Fruit fly (Drosophila melanogaster) whole organism, embryonic: ENCODE measurements around the gene tst.
A peak's percentile ranks its signal among the peaks of the same experiment; 100 is the strongest.

Experiments used
- Awh ChIP-seq: fragments of 200-800 bp; sonication (Bioruptor generic); IDR thresholded peaks from 2 replicates; pipeline ENCODE4, ENCODE4 v1.3.6; 2022; ENCODE audit warnings: missing biosample characterization, missing genetic modification characterization
- B-H2 ChIP-seq: fragments of 200-800 bp; sonication (Bioruptor generic); optimal IDR thresholded peaks from 2 replicates; lab custom pipeline; 2018; ENCODE audit warnings: missing biosample characterization, mild to moderate bottlenecking, missing genetic modification characterization
- BEAF-32 ChIP-seq: fragments of 200-800 bp; sonication (Bioruptor generic); optimal IDR thresholded peaks from 3 replicates; lab custom pipeline; 2017; ENCODE audit warnings: missing biosample characterization, missing genetic modification characterization, mild to moderate bottlenecking, moderate library complexity, missing genetic modification reagents
- Blimp-1 ChIP-seq: fragments of 200-800 bp; sonication (Bioruptor generic); optimal IDR thresholded peaks from 3 replicates; lab custom pipeline; 2018; ENCODE audit warnings: missing biosample characterization, missing genetic modification characterization, mild to moderate bottlenecking, moderate library complexity, missing genetic modification reagents
- CG11696 ChIP-seq: fragments of 200-800 bp; sonication (Bioruptor generic); IDR thresholded peaks from 2 replicates; pipeline ENCODE4 v1.3.6; 2022; ENCODE audit warnings: missing biosample characterization, missing genetic modification characterization
- CG12942 ChIP-seq: fragments of 200-800 bp; sonication (Bioruptor generic); optimal IDR thresholded peaks from 3 replicates; lab custom pipeline; 2016; ENCODE audit warnings: missing biosample characterization, missing genetic modification characterization
- CG13287 ChIP-seq: fragments of 200-800 bp; sonication (Bioruptor generic); IDR thresholded peaks from 2 replicates; pipeline ENCODE4 v1.3.6; 2022; ENCODE audit warnings: missing biosample characterization, missing genetic modification characterization; ENCODE audit not compliant: partially characterized antibody
- CG14014 ChIP-seq: fragments of 200-800 bp; sonication (Bioruptor generic); IDR thresholded peaks from 2 replicates; pipeline ENCODE4 v1.3.6; 2022; ENCODE audit warnings: missing biosample characterization, missing genetic modification characterization
- CG1603 ChIP-seq: fragments of 200-800 bp; sonication (Bioruptor generic); optimal IDR thresholded peaks from 2 replicates; lab custom pipeline; 2019; ENCODE audit warnings: missing biosample characterization, mild to moderate bottlenecking, missing genetic modification characterization, moderate library complexity
- CG2116 ChIP-seq: fragments of 200-800 bp; sonication (Bioruptor generic); optimal IDR thresholded peaks from 3 replicates; lab custom pipeline; 2018; ENCODE audit warnings: missing biosample characterization, mild to moderate bottlenecking, missing genetic modification characterization
- CG2202 ChIP-seq: fragments of 200-800 bp; sonication (Bioruptor generic); optimal IDR thresholded peaks from 2 replicates; lab custom pipeline; 2018; ENCODE audit warnings: missing biosample characterization, mild to moderate bottlenecking, missing genetic modification characterization
- CG30403 ChIP-seq: fragments of 200-800 bp; sonication (Bioruptor generic); optimal IDR thresholded peaks from 3 replicates; lab custom pipeline; 2016; ENCODE audit warnings: missing biosample characterization, missing genetic modification characterization
- CG31388 ChIP-seq: fragments of 200-800 bp; sonication (Bioruptor generic); optimal IDR thresholded peaks from 2 replicates; lab custom pipeline; 2016; ENCODE audit warnings: missing biosample characterization, missing genetic modification characterization
- CG42726 ChIP-seq: fragments of 200-800 bp; sonication (Bioruptor generic); IDR thresholded peaks from 2 replicates; pipeline ENCODE4 v1.3.6; 2022; ENCODE audit warnings: missing biosample characterization, missing genetic modification characterization; ENCODE audit not compliant: partially characterized antibody
- CG4328 ChIP-seq: fragments of 200-800 bp; sonication (Bioruptor generic); optimal IDR thresholded peaks from 3 replicates; lab custom pipeline; 2017; ENCODE audit warnings: missing biosample characterization, missing genetic modification reagents, missing genetic modification characterization
- CG5953 ChIP-seq: fragments of 200-800 bp; sonication (Bioruptor generic); IDR thresholded peaks from 2 replicates; pipeline ENCODE4 v1.3.6; 2022; ENCODE audit warnings: missing biosample characterization, missing genetic modification characterization
- CG8944 ChIP-seq: fragments of 200-800 bp; sonication (Bioruptor generic); optimal IDR thresholded peaks from 3 replicates; lab custom pipeline; 2016; ENCODE audit warnings: missing biosample characterization, missing genetic modification characterization
- CG9817 ChIP-seq: fragments of 200-800 bp; sonication (Bioruptor generic); optimal IDR thresholded peaks from 2 replicates; lab custom pipeline; 2018; ENCODE audit warnings: missing biosample characterization, mild to moderate bottlenecking, missing genetic modification characterization, moderate library complexity
- CrebB ChIP-seq: fragments of 200-800 bp; sonication (Bioruptor generic); optimal IDR thresholded peaks from 3 replicates; lab custom pipeline; 2018; ENCODE audit warnings: missing biosample characterization, mild to moderate bottlenecking, missing genetic modification characterization
- Dbx ChIP-seq: fragments of 200-800 bp; sonication (Bioruptor generic); IDR thresholded peaks from 3 replicates; pipeline ENCODE4 v1.3.6; 2022; ENCODE audit warnings: missing biosample characterization, missing genetic modification characterization
- Doc2 ChIP-seq: fragments of 200-800 bp; sonication (Bioruptor generic); IDR thresholded peaks from 2 replicates; pipeline ENCODE4 v1.3.6; 2022; ENCODE audit warnings: missing biosample characterization, missing genetic modification characterization
- Six4 ChIP-seq: fragments of 200-800 bp; sonication (Bioruptor generic); optimal IDR thresholded peaks from 2 replicates; lab custom pipeline; 2016; ENCODE audit warnings: missing biosample characterization, missing genetic modification characterization
- Stat92E ChIP-seq, 3 experiments: fragments of >200 bp in 2 of 3; fragments of 200-800 bp in 1 of 3; sonication (Bioruptor generic) in 1 of 3; optimal IDR thresholded peaks; 2 replicates each; lab custom pipeline; 2017 to 2019; ENCODE audit warnings: missing biosample characterization in 3 of 3, missing genetic modification characterization in 3 of 3, mild to moderate bottlenecking in 1 of 3, moderate library complexity in 1 of 3
- Xbp1 ChIP-seq: fragments of 200-800 bp; sonication (Bioruptor generic); optimal IDR thresholded peaks from 3 replicates; lab custom pipeline; 2016; ENCODE audit warnings: missing biosample characterization, mild to moderate bottlenecking, missing genetic modification characterization
- al ChIP-seq: fragments of 200-800 bp; sonication (Bioruptor generic); IDR thresholded peaks from 2 replicates; pipeline ENCODE4 v1.3.6; 2022; ENCODE audit warnings: missing biosample characterization, missing genetic modification characterization
- aop ChIP-seq: fragments of 200-800 bp; sonication (Bioruptor generic); IDR thresholded peaks from 2 replicates; pipeline ENCODE4 v1.3.6; 2022; ENCODE audit warnings: missing biosample characterization, missing genetic modification characterization
- bcd ChIP-seq: fragments of 200-800 bp; sonication (Bioruptor generic); optimal IDR thresholded peaks from 2 replicates; lab custom pipeline; 2017; ENCODE audit warnings: missing biosample characterization, mild to moderate bottlenecking, missing genetic modification characterization
- bowl ChIP-seq: fragments of 200-800 bp; sonication (Bioruptor generic); IDR thresholded peaks from 2 replicates; pipeline ENCODE4 v1.3.6; 2022; ENCODE audit warnings: missing biosample characterization, missing genetic modification characterization
- crc ChIP-seq: fragments of 200-800 bp; sonication (Bioruptor generic); optimal IDR thresholded peaks from 2 replicates; lab custom pipeline; 2016; ENCODE audit warnings: missing biosample characterization, missing genetic modification characterization
- dan ChIP-seq: fragments of 200-800 bp; sonication (Bioruptor generic); IDR thresholded peaks from 2 replicates; pipeline ENCODE4 v1.3.6; 2022; ENCODE audit warnings: missing biosample characterization, missing genetic modification characterization
- danr ChIP-seq: fragments of 200-800 bp; sonication (Bioruptor generic); IDR thresholded peaks from 2 replicates; pipeline ENCODE4 v1.3.6; 2022; ENCODE audit warnings: missing biosample characterization, missing genetic modification characterization
- dmrt99B ChIP-seq: fragments of 200-800 bp; sonication (Bioruptor generic); optimal IDR thresholded peaks from 2 replicates; lab custom pipeline; 2018; ENCODE audit warnings: missing biosample characterization, mild to moderate bottlenecking, missing genetic modification characterization, moderate library complexity
- exex ChIP-seq: fragments of 200-800 bp; sonication (Bioruptor generic); optimal IDR thresholded peaks from 4 replicates; lab custom pipeline; 2018; ENCODE audit warnings: missing biosample characterization, mild to moderate bottlenecking, missing genetic modification characterization, moderate library complexity
- gsb ChIP-seq: fragments of 200-800 bp; sonication (Bioruptor generic); IDR thresholded peaks from 2 replicates; pipeline ENCODE4 v1.3.6; 2022; ENCODE audit warnings: missing biosample characterization, missing genetic modification characterization
- ham ChIP-seq: fragments of 200-800 bp; sonication (Bioruptor generic); IDR thresholded peaks from 2 replicates; pipeline ENCODE4 v1.3.6; 2022; ENCODE audit warnings: missing biosample characterization, missing genetic modification characterization
- hb ChIP-seq: fragments of 200-800 bp; sonication (Bioruptor generic); IDR thresholded peaks from 3 replicates; pipeline ENCODE4 v1.3.6; 2022; ENCODE audit warnings: missing biosample characterization, missing genetic modification characterization; ENCODE audit not compliant: partially characterized antibody
- hkb ChIP-seq, 2 experiments: fragments of 200-800 bp in 1 of 2; fragments of >200 bp in 1 of 2; sonication (Bioruptor generic) in 1 of 2; IDR thresholded peaks in 1 of 2; optimal IDR thresholded peaks in 1 of 2; 2 replicates each; pipeline versions ENCODE4 v1.3.6 to Lab custom; 2017 to 2022; ENCODE audit warnings: missing biosample characterization in 1 of 2, missing genetic modification characterization in 1 of 2
- ken ChIP-seq: fragments of 200-800 bp; sonication (Bioruptor generic); IDR thresholded peaks from 3 replicates; pipeline ENCODE4 v1.3.6; 2022; ENCODE audit warnings: missing biosample characterization, missing genetic modification characterization
- knrl ChIP-seq: fragments of 200-800 bp; sonication (Bioruptor generic); IDR thresholded peaks from 3 replicates; pipeline ENCODE4 v1.3.6; 2022; ENCODE audit warnings: missing biosample characterization, missing genetic modification characterization; ENCODE audit not compliant: partially characterized antibody
- lov ChIP-seq, 2 experiments: fragments of 200-800 bp in 1 of 2; fragments of >200 bp in 1 of 2; sonication (Bioruptor generic) in 1 of 2; IDR thresholded peaks in 1 of 2; optimal IDR thresholded peaks in 1 of 2; 2 replicates in 1 of 2; 3 replicates in 1 of 2; pipeline versions ENCODE4 v1.3.6 to Lab custom; 2017 to 2022; ENCODE audit warnings: missing biosample characterization in 1 of 2, missing genetic modification characterization in 1 of 2
- maf-S ChIP-seq: fragments of 200-800 bp; sonication (Bioruptor generic); optimal IDR thresholded peaks from 2 replicates; lab custom pipeline; 2016; ENCODE audit warnings: missing biosample characterization, missing genetic modification characterization
- oc ChIP-seq: fragments of 200-800 bp; sonication (Bioruptor generic); optimal IDR thresholded peaks from 2 replicates; lab custom pipeline; 2018; ENCODE audit warnings: missing biosample characterization, mild to moderate bottlenecking, missing genetic modification characterization, moderate library complexity
- slou ChIP-seq: fragments of 200-800 bp; sonication (Bioruptor generic); optimal IDR thresholded peaks from 3 replicates; lab custom pipeline; 2016; ENCODE audit warnings: missing biosample characterization, missing genetic modification characterization
- sob ChIP-seq: fragments of 200-800 bp; sonication (Bioruptor generic); IDR thresholded peaks from 2 replicates; pipeline ENCODE4 v1.3.6; 2022; ENCODE audit warnings: missing biosample characterization, missing genetic modification characterization
- tin ChIP-seq: fragments of 200-800 bp; sonication (Bioruptor generic); optimal IDR thresholded peaks from 3 replicates; lab custom pipeline; 2016; ENCODE audit warnings: missing biosample characterization, missing genetic modification characterization
- trem ChIP-seq: fragments of 200-800 bp; optimal IDR thresholded peaks from 3 replicates; lab custom pipeline; 2019; ENCODE audit warnings: missing biosample characterization, mild to moderate bottlenecking, missing genetic modification characterization, moderate library complexity
- tup ChIP-seq: fragments of 200-800 bp; sonication (Bioruptor generic); optimal IDR thresholded peaks from 2 replicates; lab custom pipeline; 2016; ENCODE audit warnings: missing biosample characterization, mild to moderate bottlenecking, missing genetic modification characterization, moderate library complexity
- usp ChIP-seq: fragments of >200 bp; optimal IDR thresholded peaks from 2 replicates; lab custom pipeline; 2017; ENCODE audit warnings: missing biosample characterization, missing genetic modification characterization

Gene tst

DNA sequence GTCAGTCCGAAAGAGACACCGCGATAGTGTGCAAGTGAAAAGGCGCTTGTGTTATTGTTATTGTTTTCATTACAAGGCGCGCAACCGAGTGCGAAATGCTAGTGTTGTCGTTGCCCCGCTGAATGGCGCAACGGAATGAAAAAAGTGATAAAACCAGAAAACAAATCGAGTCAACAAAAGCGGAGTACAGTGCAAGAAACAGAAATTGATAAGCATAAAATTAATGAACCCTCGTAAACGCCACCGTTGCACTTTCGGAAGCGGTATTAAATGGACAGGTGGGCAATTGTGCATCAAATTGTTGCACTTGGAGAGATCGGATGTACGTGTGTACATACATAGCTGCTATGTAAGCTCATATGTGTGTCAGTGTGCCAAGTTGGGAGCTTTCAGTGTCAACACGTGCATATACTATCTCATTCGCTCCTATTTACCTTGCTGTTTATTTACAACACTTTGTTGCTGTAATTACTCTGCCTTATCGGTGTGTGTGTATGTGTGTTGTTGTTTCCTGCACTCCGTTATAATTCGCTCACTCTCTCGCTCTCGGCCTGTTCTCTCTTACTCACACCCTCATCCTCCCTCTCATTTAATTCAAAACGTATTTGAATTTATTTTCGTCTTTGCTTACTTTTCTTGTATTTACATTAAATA lies 49.2 kb downstream of the tst start (continued):
- TF ChIP-seq danr (GFP tag; lab: Robert Waterston, UW) (no peak), usp (GFP tag; lab: Kevin White, UChicago) (no peak), CG30403 (GFP tag; lab: Kevin White, UChicago) (no peak), B-H2 (GFP tag; lab: Kevin White, UChicago) (no peak), CG13287 (GFP tag; lab: Robert Waterston, UW) (no peak), CG12942 (no peak), tin (GFP tag; lab: Kevin White, UChicago) (no peak), crc (GFP tag; lab: Kevin White, UChicago) (no peak), CG1603 (tag; lab: Kevin White, UChicago) (peak; percentile 42), knrl (no peak), lov (optimal IDR thresholded peaks at IDR 0.05; lab: Kevin White, UChicago) (no peak), lov (GFP tag; IDR thresholded peaks at IDR 0.05; lab: Robert Waterston, UW) (no peak; the same call in 2 of the 3 replicates), oc (no peak), Stat92E (GFP tag; optimal IDR thresholded peaks at IDR 0.05; lab: Kevin White, UChicago) (peak in 1 of 3 experiments; percentile 47), dan (no peak), aop (no peak), maf-S (no peak), hb (GFP tag; lab: Robert Waterston, UW) (no peak), CG42726 (GFP tag; lab: Robert Waterston, UW) (no peak), CG5953 (GFP tag; lab: Robert Waterston, UW) (peak; percentile 54; the same call in 1 of the 2 replicates), sob (no peak), Xbp1 (GFP tag; lab: Kevin White, UChicago) (no peak), CG11696 (GFP tag; lab: Robert Waterston, UW) (peak; percentile 56), CG9817 (tag; lab: Kevin White, UChicago) (peak; percentile 7), tup (GFP tag; lab: Kevin White, UChicago) (no peak), ham (GFP tag; lab: Robert Waterston, UW) (0 out of 2 replicates have a peak, but pooled peaks have one; percentile 8), slou (no peak), CrebB (peak; percentile 48), Doc2 (no peak), Dbx (peak; percentile 78; the same call in 2 of the 3 replicates), CG14014 (GFP tag; lab: Robert Waterston, UW) (peak; percentile 40; the same call in 1 of the 2 replicates), exex (peak; percentile 51), al (no peak), CG8944 (GFP tag; lab: Kevin White, UChicago) (no peak), ken (GFP tag; lab: Robert Waterston, UW) (0 out of 3 replicates have a peak, but pooled peaks have one; percentile 12), CG2116 (GFP tag; lab: Kevin White, UChicago) (no peak), bcd (GFP tag; lab: Kevin White, UChicago) (peak; percentile 61), BEAF-32 (GFP tag; lab: Kevin White, UChicago) (no peak), dmrt99B (tag; lab: Kevin White, UChicago) (peak; percentile 53), Six4 (GFP tag; lab: Kevin White, UChicago) (no peak), Blimp-1 (GFP tag; lab: Kevin White, UChicago) (peak; percentile 75), gsb (GFP tag; lab: Robert Waterston, UW) (peak; percentile 59; the same call in 1 of the 2 replicates), CG2202 (tag; lab: Kevin White, UChicago) (peak; percentile 10), trem (tag; lab: Kevin White, UChicago) (peak; percentile 9), CG4328 (GFP tag; lab: Kevin White, UChicago) (peak; percentile 83), bowl (GFP tag; lab: Robert Waterston, UW) (peak; percentile 49; the same call in 1 of the 2 replicates), CG31388 (GFP tag; lab: Kevin White, UChicago) (no peak), Awh (GFP tag; lab: Robert Waterston, UW) (peak; percentile 91), hkb (optimal IDR thresholded peaks at IDR 0.05; lab: Kevin White, UChicago) (no peak), hkb (GFP tag; IDR thresholded peaks at IDR 0.05; lab: Robert Waterston, UW) (peak; percentile 89)
